Fruit fly (Drosophila melanogaster): ENCODE measurements around the gene ND-B22.

The ND-B22 gene

DNA sequence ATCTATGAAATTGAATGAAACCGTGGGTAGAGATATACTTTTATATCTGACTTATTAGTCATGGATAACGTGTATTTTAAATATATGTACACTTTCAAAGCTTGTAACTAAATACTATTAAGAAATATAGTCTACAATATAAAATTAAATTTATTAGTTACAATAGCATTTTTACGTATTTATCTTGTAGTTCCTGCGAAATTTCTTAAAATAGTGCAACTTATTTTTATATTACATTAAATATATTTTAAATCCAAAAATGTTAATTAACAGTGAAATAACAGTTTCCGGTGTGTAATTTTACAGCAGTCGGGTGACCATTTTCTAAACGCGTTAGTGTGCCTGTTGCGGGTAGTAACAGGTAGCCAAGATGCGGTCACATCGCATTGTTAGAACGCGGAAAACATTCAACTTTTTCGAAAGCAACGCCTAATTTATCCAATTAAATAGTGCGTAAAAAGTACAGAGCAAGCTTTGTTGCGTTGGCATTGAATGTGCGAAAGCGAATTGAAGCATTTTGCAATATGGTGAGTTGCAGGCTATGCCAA is 27.8 kb upstream of the ND-B22 start, which contains the start of the genes CG10859 and CG7110 (continued):
- no peak for TF ChIP-seq knrl (GFP tag; IDR thresholded peaks at IDR 0.05; ENCODE audit: partially characterized antibody)
- TF ChIP-seq CoRest (tag; optimal IDR thresholded peaks at IDR 0.05), result peak; percentile 64
- TF ChIP-seq ftz-f1 (GFP tag; optimal IDR thresholded peaks at IDR 0.05), result no peak
- 0 out of 3 replicates have a peak, but pooled peaks have one; percentile 16 for TF ChIP-seq row (GFP tag; IDR thresholded peaks at IDR 0.05)
- TF ChIP-seq ssp (GFP tag; IDR thresholded peaks at IDR 0.05), result no peak
- no peak for TF ChIP-seq CG13123 (GFP tag; optimal IDR thresholded peaks at IDR 0.05)
- TF ChIP-seq CG4360 (GFP tag; IDR thresholded peaks at IDR 0.05), result no peak
- peak; percentile 52 for TF ChIP-seq Sox100B (GFP tag; optimal IDR thresholded peaks at IDR 0.05)
- no peak for TF ChIP-seq yki (optimal IDR thresholded peaks at IDR 0.05)
- TF ChIP-seq Stat92E (GFP tag; optimal IDR thresholded peaks at IDR 0.05), result no peak
- no peak for TF ChIP-seq CG6854 (GFP tag; optimal IDR thresholded peaks at IDR 0.05)
- TF ChIP-seq chn (GFP tag; optimal IDR thresholded peaks at IDR 0.05), result no peak
- TF ChIP-seq CG12659 (GFP tag; optimal IDR thresholded peaks at IDR 0.05), result peak; percentile 80
- no peak for TF ChIP-seq slbo (GFP tag; IDR thresholded peaks at IDR 0.05)
- no peak for TF ChIP-seq CG18011 (GFP tag; optimal IDR thresholded peaks at IDR 0.05)
- TF ChIP-seq CG6175 (GFP tag; IDR thresholded peaks at IDR 0.05), result no peak
- no peak for TF ChIP-seq al (GFP tag; IDR thresholded peaks at IDR 0.05)
- TF ChIP-seq CG34224 (GFP tag; IDR thresholded peaks at IDR 0.05; ENCODE audit: partially characterized antibody), result no peak
- TF ChIP-seq usp (GFP tag; optimal IDR thresholded peaks at IDR 0.05), result no peak
- peak; percentile 30 for TF ChIP-seq nom (GFP tag; optimal IDR thresholded peaks at IDR 0.05)
- TF ChIP-seq ATbp (GFP tag; optimal IDR thresholded peaks at IDR 0.05), result no peak
- no peak for TF ChIP-seq oc (tag; optimal IDR thresholded peaks at IDR 0.05)
- no peak for TF ChIP-seq CG15479 (GFP tag; optimal IDR thresholded peaks at IDR 0.05)
- peak; percentile 98 for TF ChIP-seq Ets97D (GFP tag; optimal IDR thresholded peaks at IDR 0.05)
- no peak for TF ChIP-seq Blimp-1 (GFP tag; optimal IDR thresholded peaks at IDR 0.05)
- peak; percentile 1 for TF ChIP-seq CG12219 (GFP tag; optimal IDR thresholded peaks at IDR 0.05)
- TF ChIP-seq HmgD (GFP tag; optimal IDR thresholded peaks at IDR 0.05), result no peak
- TF ChIP-seq CG4328 (GFP tag; optimal IDR thresholded peaks at IDR 0.05), result peak; percentile 59
- no peak for TF ChIP-seq disco-r (GFP tag; optimal IDR thresholded peaks at IDR 0.05)
- TF ChIP-seq prd (optimal IDR thresholded peaks at IDR 0.05), result no peak
- no peak for TF ChIP-seq prd (GFP tag; IDR thresholded peaks at IDR 0.05)
- no peak for TF ChIP-seq CG3407 (GFP tag; optimal IDR thresholded peaks at IDR 0.05)
- TF ChIP-seq CG9437 (GFP tag; optimal IDR thresholded peaks at IDR 0.05), result no peak
- no peak for TF ChIP-seq B-H1 (GFP tag; IDR thresholded peaks at IDR 0.05)
- no peak for TF ChIP-seq lbe (GFP tag; optimal IDR thresholded peaks at IDR 0.05)
- TF ChIP-seq stwl (tag; optimal IDR thresholded peaks at IDR 0.05), result peak; percentile 87
- TF ChIP-seq CG11398 (GFP tag; optimal IDR thresholded peaks at IDR 0.05), result no peak
- TF ChIP-seq pb (GFP tag; optimal IDR thresholded peaks at IDR 0.05), result peak; percentile 27
- TF ChIP-seq CG17361 (GFP tag; IDR thresholded peaks at IDR 0.05), result peak; percentile 38; the same call in 2 of the 3 replicates
- TF ChIP-seq klu (GFP tag; IDR thresholded peaks at IDR 0.05), result no peak
- peak; percentile 33 for TF ChIP-seq CG15269 (tag; optimal IDR thresholded peaks at IDR 0.05)
- TF ChIP-seq CG7556 (GFP tag; optimal IDR thresholded peaks at IDR 0.05), result no peak
- peak; percentile 13 for TF ChIP-seq CG3995 (GFP tag; optimal IDR thresholded peaks at IDR 0.05)
- TF ChIP-seq CG32772 (GFP tag; IDR thresholded peaks at IDR 0.05), result no peak
- no peak for TF ChIP-seq grn (GFP tag; optimal IDR thresholded peaks at IDR 0.05)
- no peak for TF ChIP-seq CG14441 (GFP tag; IDR thresholded peaks at IDR 0.05)
- TF ChIP-seq Usf (GFP tag; optimal IDR thresholded peaks at IDR 0.05), result no peak
- TF ChIP-seq Gsc (GFP tag; IDR thresholded peaks at IDR 0.05), result no peak
- no peak for TF ChIP-seq fd3F (GFP tag; optimal IDR thresholded peaks at IDR 0.05)
- no peak for TF ChIP-seq crol (GFP tag; IDR thresholded peaks at IDR 0.05)
- no peak for TF ChIP-seq dpn (GFP tag; optimal IDR thresholded peaks at IDR 0.05)
- TF ChIP-seq CG1602 (GFP tag; optimal IDR thresholded peaks at IDR 0.05), result no peak

Measured in whole organism, embryonic.